Fruit fly (Drosophila melanogaster) whole organism, embryonic: ENCODE measurements around the gene CG31792.

Source experiments
- Asciz ChIP-seq: fragments of 200-800 bp; sonication (Bioruptor generic); optimal IDR thresholded peaks from 2 replicates; lab custom pipeline; 2017; ENCODE audit warnings: missing biosample characterization, mild to moderate bottlenecking, missing genetic modification characterization, missing genetic modification reagents
- B-H2 ChIP-seq: fragments of 200-800 bp; sonication (Bioruptor generic); optimal IDR thresholded peaks from 2 replicates; lab custom pipeline; 2018; ENCODE audit warnings: missing biosample characterization, mild to moderate bottlenecking, missing genetic modification characterization
- Bteb2 ChIP-seq: fragments of 200-800 bp; sonication (Bioruptor generic); optimal IDR thresholded peaks from 2 replicates; lab custom pipeline; 2016; ENCODE audit warnings: missing biosample characterization, missing genetic modification characterization
- CG10209 ChIP-seq: fragments of 200-800 bp; sonication (Bioruptor generic); optimal IDR thresholded peaks from 3 replicates; lab custom pipeline; 2017; ENCODE audit warnings: missing biosample characterization, mild to moderate bottlenecking, missing genetic modification characterization, missing genetic modification reagents
- CG10274 ChIP-seq: fragments of 200-800 bp; sonication (Bioruptor generic); optimal IDR thresholded peaks from 3 replicates; lab custom pipeline; 2017; ENCODE audit warnings: missing biosample characterization, mild to moderate bottlenecking, missing genetic modification characterization
- CG10979 ChIP-seq: fragments of 200-800 bp; sonication (Bioruptor generic); optimal IDR thresholded peaks from 2 replicates; lab custom pipeline; 2018; ENCODE audit warnings: missing biosample characterization, mild to moderate bottlenecking, missing genetic modification characterization, moderate library complexity
- CG12659 ChIP-seq: fragments of 200-800 bp; sonication (Bioruptor generic); optimal IDR thresholded peaks from 3 replicates; lab custom pipeline; 2017; ENCODE audit warnings: mild to moderate bottlenecking, missing biosample characterization, missing genetic modification reagents, missing genetic modification characterization
- CG12769 ChIP-seq: fragments of 200-800 bp; sonication (Bioruptor generic); optimal IDR thresholded peaks from 2 replicates; lab custom pipeline; 2019; ENCODE audit warnings: missing biosample characterization, mild to moderate bottlenecking, missing genetic modification characterization, moderate library complexity
- CG13287 ChIP-seq: fragments of 200-800 bp; sonication (Bioruptor generic); IDR thresholded peaks from 2 replicates; pipeline ENCODE4 v1.3.6; 2022; ENCODE audit warnings: missing biosample characterization, missing genetic modification characterization; ENCODE audit not compliant: partially characterized antibody
- CG13624 ChIP-seq: fragments of 200-800 bp; sonication (Bioruptor generic); optimal IDR thresholded peaks from 2 replicates; lab custom pipeline; 2016; ENCODE audit warnings: missing biosample characterization, missing genetic modification characterization
- CG13894 ChIP-seq: fragments of 200-800 bp; sonication (Bioruptor generic); optimal IDR thresholded peaks from 3 replicates; lab custom pipeline; 2018; ENCODE audit warnings: missing biosample characterization, mild to moderate bottlenecking, missing genetic modification characterization, moderate library complexity
- CG14050 ChIP-seq: fragments of 200-800 bp; sonication (Bioruptor generic); IDR thresholded peaks from 3 replicates; pipeline ENCODE4 v1.3.6; 2022; ENCODE audit warnings: missing biosample characterization, missing genetic modification characterization
- CG1602 ChIP-seq: fragments of 200-800 bp; sonication (Bioruptor generic); optimal IDR thresholded peaks from 3 replicates; lab custom pipeline; 2016; ENCODE audit warnings: missing biosample characterization, missing genetic modification characterization
- CG17361 ChIP-seq: fragments of 200-800 bp; sonication (Bioruptor generic); IDR thresholded peaks from 3 replicates; pipeline ENCODE4 v1.3.6; 2022; ENCODE audit warnings: missing biosample characterization, missing genetic modification characterization
- CG17568 ChIP-seq: fragments of 200-800 bp; sonication (Bioruptor generic); optimal IDR thresholded peaks from 2 replicates; lab custom pipeline; 2018; ENCODE audit warnings: missing biosample characterization, mild to moderate bottlenecking, missing genetic modification characterization, moderate library complexity
- CG1832 ChIP-seq: fragments of 200-800 bp; sonication (Bioruptor generic); optimal IDR thresholded peaks from 2 replicates; lab custom pipeline; 2017; ENCODE audit warnings: missing biosample characterization, mild to moderate bottlenecking, missing genetic modification characterization, inconsistent platforms
- CG18619 ChIP-seq: fragments of 200-800 bp; sonication (Bioruptor generic); optimal IDR thresholded peaks from 3 replicates; lab custom pipeline; 2017; ENCODE audit warnings: missing biosample characterization, mild to moderate bottlenecking, missing genetic modification characterization
- CG2120 ChIP-seq: fragments of 200-800 bp; sonication (Bioruptor generic); optimal IDR thresholded peaks from 3 replicates; lab custom pipeline; 2016; ENCODE audit warnings: missing biosample characterization, missing genetic modification characterization
- CG2678 ChIP-seq: fragments of 200-800 bp; sonication (Bioruptor generic); optimal IDR thresholded peaks from 3 replicates; lab custom pipeline; 2019; ENCODE audit warnings: missing biosample characterization, mild to moderate bottlenecking, missing genetic modification characterization, moderate library complexity
- CG6175 ChIP-seq: fragments of 200-800 bp; sonication (Bioruptor generic); IDR thresholded peaks from 3 replicates; pipeline ENCODE4 v1.3.6; 2022; ENCODE audit warnings: missing biosample characterization, missing genetic modification characterization
- CG7357 ChIP-seq: fragments of 200-800 bp; sonication (Bioruptor generic); IDR thresholded peaks from 3 replicates; pipeline ENCODE4 v1.3.6; 2022; ENCODE audit warnings: missing biosample characterization, missing genetic modification characterization
- CG7839 ChIP-seq: fragments of 200-800 bp; sonication (Bioruptor generic); optimal IDR thresholded peaks from 3 replicates; lab custom pipeline; 2018; ENCODE audit warnings: missing biosample characterization, mild to moderate bottlenecking, missing genetic modification characterization, moderate library complexity
- CG7928 ChIP-seq: fragments of 200-800 bp; sonication (Bioruptor generic); optimal IDR thresholded peaks from 2 replicates; lab custom pipeline; 2017; ENCODE audit warnings: missing biosample characterization, mild to moderate bottlenecking, missing genetic modification characterization
- CG8089 ChIP-seq: fragments of 200-800 bp; sonication (Bioruptor generic); optimal IDR thresholded peaks from 3 replicates; lab custom pipeline; 2016; ENCODE audit warnings: missing biosample characterization, missing genetic modification characterization
- CG9727 ChIP-seq: fragments of 200-800 bp; sonication (Bioruptor generic); optimal IDR thresholded peaks from 3 replicates; lab custom pipeline; 2017; ENCODE audit warnings: missing biosample characterization, mild to moderate bottlenecking, missing genetic modification characterization
- Dbx ChIP-seq: fragments of 200-800 bp; sonication (Bioruptor generic); IDR thresholded peaks from 3 replicates; pipeline ENCODE4 v1.3.6; 2022; ENCODE audit warnings: missing biosample characterization, missing genetic modification characterization
- Dek ChIP-seq: fragments of 200-800 bp; sonication (Bioruptor generic); optimal IDR thresholded peaks from 3 replicates; lab custom pipeline; 2019; ENCODE audit warnings: missing biosample characterization, mild to moderate bottlenecking, missing genetic modification characterization, moderate library complexity
- Ets65A ChIP-seq: fragments of 200-800 bp; sonication (Bioruptor generic); peaks from one replicate; lab custom pipeline; 2016; ENCODE audit warnings: missing biosample characterization, missing genetic modification characterization
- Ets97D ChIP-seq: fragments of 200-800 bp; sonication (Bioruptor generic); optimal IDR thresholded peaks from 3 replicates; lab custom pipeline; 2016; ENCODE audit warnings: missing biosample characterization, missing genetic modification characterization
- HLHmδ ChIP-seq: fragments of 200-800 bp; sonication (Bioruptor generic); optimal IDR thresholded peaks from 2 replicates; lab custom pipeline; 2018; ENCODE audit warnings: missing biosample characterization, mild to moderate bottlenecking, missing genetic modification characterization, moderate library complexity
- Kr ChIP-seq: fragments of 200-800 bp; sonication (Bioruptor generic); optimal IDR thresholded peaks from 2 replicates; lab custom pipeline; 2017; ENCODE audit warnings: missing biosample characterization, mild to moderate bottlenecking, missing genetic modification characterization
- MBD-R2 ChIP-seq: fragments of 200-800 bp; sonication (Bioruptor generic); IDR thresholded peaks from 2 replicates; pipeline ENCODE4 v1.3.6; 2022; ENCODE audit warnings: missing biosample characterization, missing genetic modification characterization
- Mad ChIP-seq: fragments of 200-800 bp; sonication (Bioruptor generic); optimal IDR thresholded peaks from 2 replicates; lab custom pipeline; 2016; ENCODE audit warnings: missing biosample characterization, missing genetic modification characterization
- Meics ChIP-seq: fragments of 200-800 bp; sonication (Bioruptor generic); optimal IDR thresholded peaks from 2 replicates; lab custom pipeline; 2017; ENCODE audit warnings: missing biosample characterization, mild to moderate bottlenecking, missing genetic modification characterization
- NfI ChIP-seq: fragments of 200-800 bp; sonication (Bioruptor generic); optimal IDR thresholded peaks from 3 replicates; lab custom pipeline; 2018; ENCODE audit warnings: missing biosample characterization, mild to moderate bottlenecking, missing genetic modification characterization, moderate library complexity
- bcd ChIP-seq: fragments of 200-800 bp; sonication (Bioruptor generic); optimal IDR thresholded peaks from 2 replicates; lab custom pipeline; 2017; ENCODE audit warnings: missing biosample characterization, mild to moderate bottlenecking, missing genetic modification characterization
- bsh ChIP-seq, 2 experiments: fragments of 200-800 bp; sonication (Bioruptor generic); optimal IDR thresholded peaks; 2 replicates each; lab custom pipeline; 2017 to 2018; ENCODE audit warnings: mild to moderate bottlenecking in 2 of 2, missing biosample characterization in 2 of 2, missing genetic modification characterization in 2 of 2, moderate library complexity in 1 of 2
- cad ChIP-seq: fragments of >200 bp; optimal IDR thresholded peaks from 2 replicates; lab custom pipeline; 2017; ENCODE audit warnings: missing biosample characterization, missing genetic modification characterization
- dati ChIP-seq: fragments of 200-800 bp; sonication (Bioruptor generic); IDR thresholded peaks from 2 replicates; pipeline ENCODE4 v1.3.6; 2022; ENCODE audit warnings: missing biosample characterization, missing genetic modification characterization
- dmrt99B ChIP-seq: fragments of 200-800 bp; sonication (Bioruptor generic); optimal IDR thresholded peaks from 2 replicates; lab custom pipeline; 2018; ENCODE audit warnings: missing biosample characterization, mild to moderate bottlenecking, missing genetic modification characterization, moderate library complexity
- fd96Cb ChIP-seq: fragments of 200-800 bp; sonication (Bioruptor generic); optimal IDR thresholded peaks from 2 replicates; lab custom pipeline; 2018; ENCODE audit warnings: missing biosample characterization, mild to moderate bottlenecking, missing genetic modification characterization, moderate library complexity
- ftz-f1 ChIP-seq: fragments of 200-800 bp; sonication (Bioruptor generic); optimal IDR thresholded peaks from 2 replicates; lab custom pipeline; 2016; ENCODE audit warnings: missing biosample characterization, missing genetic modification characterization
- gem ChIP-seq: fragments of 200-800 bp; sonication (Bioruptor generic); optimal IDR thresholded peaks from 2 replicates; lab custom pipeline; 2019; ENCODE audit warnings: missing biosample characterization, mild to moderate bottlenecking, missing genetic modification characterization, moderate library complexity
- ind ChIP-seq: fragments of 200-800 bp; sonication (Bioruptor generic); optimal IDR thresholded peaks from 3 replicates; lab custom pipeline; 2016; ENCODE audit warnings: missing biosample characterization, missing genetic modification characterization
- phol ChIP-seq: fragments of 200-800 bp; sonication (Bioruptor generic); optimal IDR thresholded peaks from 3 replicates; lab custom pipeline; 2018; ENCODE audit warnings: missing biosample characterization, mild to moderate bottlenecking, missing genetic modification characterization, moderate library complexity
- salm ChIP-seq: fragments of 200-800 bp; sonication (Bioruptor generic); optimal IDR thresholded peaks from 2 replicates; lab custom pipeline; 2018; ENCODE audit warnings: missing biosample characterization, mild to moderate bottlenecking, missing genetic modification characterization
- sens ChIP-seq: fragments of 200-800 bp; sonication (Bioruptor generic); peaks from one replicate; lab custom pipeline; 2016; ENCODE audit warnings: missing biosample characterization, missing genetic modification characterization
- shn ChIP-seq: fragments of 200-800 bp; sonication (Bioruptor generic); optimal IDR thresholded peaks from 3 replicates; lab custom pipeline; 2016; ENCODE audit warnings: missing biosample characterization, missing genetic modification characterization
- twi ChIP-seq: fragments of 200-800 bp; optimal IDR thresholded peaks from 2 replicates; lab custom pipeline; 2019; ENCODE audit warnings: missing biosample characterization, mild to moderate bottlenecking, missing genetic modification characterization, moderate library complexity
- wdn ChIP-seq: fragments of 200-800 bp; sonication (Bioruptor generic); IDR thresholded peaks from 2 replicates; pipeline ENCODE4 v1.3.6; 2022; ENCODE audit warnings: missing biosample characterization, missing genetic modification characterization

The CG31792 gene

dm6 chr2L:19036105-19036714, 39.0 kb downstream of the CG31792 start (continued):
- TF ChIP-seq CG13287 = no peak
- no peak for TF ChIP-seq CG14050 (GFP tag; lab: Robert Waterston, UW)
- peak; percentile 12 for TF ChIP-seq fd96Cb (tag; lab: Kevin White, UChicago)
- TF ChIP-seq Dbx = peak; percentile 39; the same call in 1 of the 3 replicates
- peak; percentile 15; the same call in 1 of the 2 replicates for TF ChIP-seq MBD-R2 (GFP tag; lab: Robert Waterston, UW)
- peak; percentile 45 for TF ChIP-seq gem (tag; lab: Kevin White, UChicago)
- peak; percentile 41 for TF ChIP-seq Meics (GFP tag; lab: Kevin White, UChicago)
- no peak for TF ChIP-seq dati (GFP tag; lab: Robert Waterston, UW)
- TF ChIP-seq CG10209 (GFP tag; lab: Kevin White, UChicago) = peak; percentile 15
- peak; percentile 3 for TF ChIP-seq NfI
- TF ChIP-seq bsh (GFP tag; optimal IDR thresholded peaks at IDR 0.05; lab: Kevin White, UChicago) = no peak
- TF ChIP-seq Ets97D (GFP tag; lab: Kevin White, UChicago) = no peak
- no peak for TF ChIP-seq Mad (GFP tag; lab: Kevin White, UChicago)
- peak; percentile 2 for TF ChIP-seq CG12659 (GFP tag; lab: Kevin White, UChicago)
- TF ChIP-seq B-H2 = no peak
- TF ChIP-seq Asciz = no peak
- TF ChIP-seq CG7839 (tag; lab: Kevin White, UChicago) = peak; percentile 25
- peak; percentile 4 for TF ChIP-seq dmrt99B (tag; lab: Kevin White, UChicago)
- TF ChIP-seq bcd (GFP tag; lab: Kevin White, UChicago) = peak; percentile 7
- peak; percentile 47 for TF ChIP-seq ftz-f1 (GFP tag; lab: Kevin White, UChicago)
- peak; percentile 13 for TF ChIP-seq ind
- peak; percentile 11 for TF ChIP-seq CG18619 (GFP tag; lab: Kevin White, UChicago)
- peak; percentile 5 for TF ChIP-seq Dek (tag; lab: Kevin White, UChicago)
- no peak for TF ChIP-seq Bteb2 (GFP tag; lab: Kevin White, UChicago)
- no peak for TF ChIP-seq CG7357 (GFP tag; lab: Robert Waterston, UW)
- peak; percentile 91 for TF ChIP-seq CG12769 (tag; lab: Kevin White, UChicago)
- no peak for TF ChIP-seq CG1602 (GFP tag; lab: Kevin White, UChicago)
- TF ChIP-seq CG9727 = peak; percentile 22
- no peak for TF ChIP-seq CG10274 (GFP tag; lab: Kevin White, UChicago)
- no peak for TF ChIP-seq CG17568 (GFP tag; lab: Kevin White, UChicago)
- no peak for TF ChIP-seq CG8089 (GFP tag; lab: Kevin White, UChicago)
- TF ChIP-seq CG10979 (tag; lab: Kevin White, UChicago) = peak; percentile 2
- no peak for TF ChIP-seq CG13894 (tag; lab: Kevin White, UChicago)
- TF ChIP-seq cad (GFP tag; lab: Kevin White, UChicago) = peak; percentile 1
- TF ChIP-seq shn (GFP tag; lab: Kevin White, UChicago) = no peak
- peak; percentile 39 for TF ChIP-seq CG2120 (GFP tag; lab: Kevin White, UChicago)
- no peak for TF ChIP-seq CG7928
- 0 out of 3 replicates have a peak, but pooled peaks have one; percentile 21 for TF ChIP-seq CG6175 (GFP tag; lab: Robert Waterston, UW)
- TF ChIP-seq CG2678 (tag; lab: Kevin White, UChicago) = peak; percentile 58

- TF ChIP-seq CG17361 (0 out of 3 replicates have a peak, but pooled peaks have one; percentile 18), CG12769 (tag; lab: Kevin White, UChicago) (peak; percentile 52), Ets65A (GFP tag; lab: Kevin White, UChicago) (peak; percentile 15), CG2678 (tag; lab: Kevin White, UChicago) (peak; percentile 14), twi (tag; lab: Kevin White, UChicago) (peak; percentile 54), wdn (GFP tag; lab: Robert Waterston, UW) (no peak), CG13624 (GFP tag; lab: Kevin White, UChicago) (no peak), salm (tag; lab: Kevin White, UChicago) (no peak), phol (tag; lab: Kevin White, UChicago) (peak; percentile 24), HLHmδ (GFP tag; lab: Kevin White, UChicago) (peak; percentile 85), sens (GFP tag; lab: Kevin White, UChicago) (peak; percentile 66), shn (GFP tag; lab: Kevin White, UChicago) (no peak), CG1832 (GFP tag; lab: Kevin White, UChicago) (no peak), Kr (GFP tag; lab: Kevin White, UChicago) (no peak)
Measured at dm6 chr2L:19037011-19037410, 39.8 kb downstream of the CG31792 start.
